Worm (Caenorhabditis elegans) whole organism, late embryonic: ENCODE results near the gene F31F4.11.

Experiments used
- C38D4.7 ChIP-seq: fragments of 200-800 bp; sonication (Bioruptor generic); optimal IDR thresholded peaks from 2 replicates; lab custom pipeline; 2018; ENCODE audit warnings: mild to moderate bottlenecking, missing genetic modification characterization, moderate library complexity, missing compliant biosample characterization
- K02D7.2 ChIP-seq: sonication (generic microtip); optimal IDR thresholded peaks from 2 replicates; lab custom pipeline; 2017; ENCODE audit warnings: mild to moderate bottlenecking, missing genetic modification characterization, missing compliant biosample characterization
- K09A11.1 ChIP-seq: sonication (generic microtip); optimal IDR thresholded peaks from 2 replicates; lab custom pipeline; 2017; ENCODE audit warnings: antibody characterized with exemption, mild to moderate bottlenecking, missing genetic modification characterization, missing compliant biosample characterization; ENCODE audit not compliant: insufficient read depth
- T23F11.4 ChIP-seq: fragments of 200-800 bp; sonication (Bioruptor generic); optimal IDR thresholded peaks from 2 replicates; lab custom pipeline; 2018; ENCODE audit warnings: mild to moderate bottlenecking, missing genetic modification characterization, missing compliant biosample characterization
- Y22D7AL.16 ChIP-seq: sonication (generic microtip); optimal IDR thresholded peaks from 2 replicates; lab custom pipeline; 2016; ENCODE audit warnings: missing genetic modification characterization, missing compliant biosample characterization
- ceh-18 ChIP-seq: sonication (generic microtip); optimal IDR thresholded peaks from 2 replicates; lab custom pipeline; 2016; ENCODE audit warnings: missing genetic modification characterization, missing compliant biosample characterization
- ceh-2 ChIP-seq: sonication (generic microtip); optimal IDR thresholded peaks from 2 replicates; lab custom pipeline; 2016; ENCODE audit warnings: missing genotype, missing genetic modification characterization, missing compliant biosample characterization
- ceh-24 ChIP-seq: sonication (generic microtip); optimal IDR thresholded peaks from 2 replicates; lab custom pipeline; 2016; ENCODE audit warnings: mild to moderate bottlenecking, missing genetic modification characterization, missing compliant biosample characterization
- ceh-31 ChIP-seq: sonication (generic microtip); optimal IDR thresholded peaks from 2 replicates; lab custom pipeline; 2016; ENCODE audit warnings: missing genetic modification characterization, missing compliant biosample characterization
- ceh-45 ChIP-seq: fragments of 200-800 bp; sonication (Bioruptor generic); IDR thresholded peaks from 2 replicates; pipeline ENCODE4 v1.3.6; 2022; ENCODE audit warnings: missing genetic modification reagents, missing genetic modification characterization, missing compliant biosample characterization
- ceh-48 ChIP-seq: sonication (generic microtip); optimal IDR thresholded peaks from 2 replicates; lab custom pipeline; 2016; ENCODE audit warnings: missing genetic modification characterization, inconsistent platforms, missing compliant biosample characterization
- ceh-9 ChIP-seq: sonication (generic microtip); optimal IDR thresholded peaks from 2 replicates; lab custom pipeline; 2016; ENCODE audit warnings: mild to moderate bottlenecking, missing genetic modification characterization, inconsistent platforms, missing compliant biosample characterization
- dmd-4 ChIP-seq: sonication (generic microtip); optimal IDR thresholded peaks from 2 replicates; lab custom pipeline; 2016; ENCODE audit warnings: borderline replicate concordance, missing genetic modification characterization, missing compliant biosample characterization
- dve-1 ChIP-seq: sonication (generic microtip); optimal IDR thresholded peaks from 2 replicates; lab custom pipeline; 2017; ENCODE audit warnings: antibody characterized with exemption, mild to moderate bottlenecking, missing genetic modification characterization, missing compliant biosample characterization
- eyg-1 ChIP-seq: sonication (generic microtip); optimal IDR thresholded peaks from 2 replicates; lab custom pipeline; 2016; ENCODE audit warnings: missing genotype, missing genetic modification characterization, missing compliant biosample characterization
- fax-1 ChIP-seq: sonication (generic microtip); optimal IDR thresholded peaks from 2 replicates; lab custom pipeline; 2016; ENCODE audit warnings: missing genotype, missing genetic modification characterization, missing compliant biosample characterization
- fkh-6 ChIP-seq: sonication (generic microtip); optimal IDR thresholded peaks from 2 replicates; lab custom pipeline; 2016; ENCODE audit warnings: missing genetic modification characterization, missing compliant biosample characterization
- hlh-13 ChIP-seq: fragments of 200-800 bp; sonication (Bioruptor generic); optimal IDR thresholded peaks from 2 replicates; lab custom pipeline; 2018; ENCODE audit warnings: mild to moderate bottlenecking, missing genetic modification characterization, missing compliant biosample characterization
- hlh-15 ChIP-seq: sonication (generic microtip); optimal IDR thresholded peaks from 2 replicates; lab custom pipeline; 2016; ENCODE audit warnings: missing genetic modification characterization, missing compliant biosample characterization
- hlh-30 ChIP-seq: sonication (generic microtip); optimal IDR thresholded peaks from 2 replicates; lab custom pipeline; 2017; ENCODE audit warnings: antibody characterized with exemption, missing genetic modification characterization, missing compliant biosample characterization; ENCODE audit not compliant: insufficient read depth
- hlh-6 ChIP-seq: sonication (generic microtip); optimal IDR thresholded peaks from 2 replicates; lab custom pipeline; 2016; ENCODE audit warnings: missing genotype, missing genetic modification characterization, missing compliant biosample characterization
- hlh-8 ChIP-seq: sonication (generic microtip); optimal IDR thresholded peaks from 2 replicates; lab custom pipeline; 2016; ENCODE audit warnings: missing genotype, missing genetic modification characterization, missing compliant biosample characterization
- lin-11 ChIP-seq: fragments of 200-800 bp; sonication (Bioruptor generic); optimal IDR thresholded peaks from 2 replicates; lab custom pipeline; 2018; ENCODE audit warnings: mild to moderate bottlenecking, missing genetic modification characterization, missing compliant biosample characterization
- nhr-232 ChIP-seq: sonication (generic microtip); optimal IDR thresholded peaks from 2 replicates; lab custom pipeline; 2016; ENCODE audit warnings: missing genetic modification characterization, missing compliant biosample characterization
- pag-3 ChIP-seq: sonication (generic microtip); optimal IDR thresholded peaks from 2 replicates; lab custom pipeline; 2016; ENCODE audit warnings: missing compliant biosample characterization, missing genetic modification characterization, borderline replicate concordance
- pax-1 ChIP-seq: fragments of 150-350 bp; optimal IDR thresholded peaks from 2 replicates; lab custom pipeline; 2014; ENCODE audit warnings: missing biosample characterization, missing genetic modification characterization
- pha-4 ChIP-seq: fragments of 150-350 bp; optimal IDR thresholded peaks from 2 replicates; lab custom pipeline; 2018; ENCODE audit warnings: missing biosample characterization, missing genetic modification reagents, missing genetic modification characterization
- pqm-1 ChIP-seq: sonication (generic microtip); optimal IDR thresholded peaks from 2 replicates; lab custom pipeline; 2016; ENCODE audit warnings: missing genetic modification characterization, missing compliant biosample characterization
- ref-2 ChIP-seq: sonication (generic microtip); optimal IDR thresholded peaks from 2 replicates; lab custom pipeline; 2016; ENCODE audit warnings: missing genetic modification characterization, missing compliant biosample characterization
- sdc-2 ChIP-seq: sonication (generic microtip); optimal IDR thresholded peaks from 2 replicates; lab custom pipeline; 2016; ENCODE audit warnings: missing genotype, missing genetic modification characterization, missing compliant biosample characterization
- sox-2 ChIP-seq: fragments of 200-800 bp; sonication (Bioruptor generic); IDR thresholded peaks from 2 replicates; pipeline ENCODE4 v1.3.6; 2022; ENCODE audit warnings: missing genetic modification reagents, missing genetic modification characterization, missing compliant biosample characterization
- tbx-2 ChIP-seq: sonication (generic microtip); optimal IDR thresholded peaks from 2 replicates; lab custom pipeline; 2016; ENCODE audit warnings: missing genetic modification characterization, missing compliant biosample characterization
- tbx-7 ChIP-seq: sonication (generic microtip); optimal IDR thresholded peaks from 2 replicates; lab custom pipeline; 2016; ENCODE audit warnings: missing genotype, missing genetic modification characterization, missing compliant biosample characterization
- ttx-3 ChIP-seq: sonication (generic microtip); optimal IDR thresholded peaks from 2 replicates; lab custom pipeline; 2016; ENCODE audit warnings: missing genetic modification reagents, missing genetic modification characterization, missing compliant biosample characterization
- unc-3 ChIP-seq, 2 experiments: fragments of 200-800 bp in 1 of 2; sonication (Bioruptor generic) in 1 of 2; sonication (generic microtip) in 1 of 2; conservative IDR thresholded peaks in 1 of 2; optimal IDR thresholded peaks in 1 of 2; 2 replicates each; pipeline versions ENCODE4 v1.3.6 to Lab custom; 2016 to 2022; ENCODE audit warnings: missing compliant biosample characterization in 2 of 2, missing genetic modification characterization in 2 of 2, missing genetic modification reagents in 1 of 2
- unc-42 ChIP-seq: sonication (generic microtip); optimal IDR thresholded peaks from 2 replicates; lab custom pipeline; 2016; ENCODE audit warnings: missing genotype, missing genetic modification characterization, missing compliant biosample characterization
- unc-55 ChIP-seq: sonication (generic microtip); optimal IDR thresholded peaks from 2 replicates; lab custom pipeline; 2017; ENCODE audit warnings: missing biosample characterization, missing genetic modification reagents, missing genetic modification characterization
- ztf-16 ChIP-seq: sonication (generic microtip); optimal IDR thresholded peaks from 2 replicates; lab custom pipeline; 2017; ENCODE audit warnings: missing genetic modification characterization, missing compliant biosample characterization

F31F4.11 gene

ce11 chrV:655823-656222, 8.4 kb downstream of the F31F4.11 start, which contains the start of gene srh-245:
TSS of gene srh-245 (minus strand) at chrV:655923.
- TF ChIP-seq sdc-2 (no peak), hlh-6 (tag; lab: Kevin White, UChicago) (no peak), Y22D7AL.16 (tag; lab: Kevin White, UChicago) (no peak), ceh-18 (tag; lab: Kevin White, UChicago) (no peak), pqm-1 (tag; lab: Kevin White, UChicago) (no peak)
- TF ChIP-seq, all 69 proteins: peak for 0

ce11 chrV:654402-654801, 9.8 kb downstream of the F31F4.11 start, which contains the start of gene srj-6:
TSS of gene srj-6 (minus strand) at chrV:654502.
- no peak for TF ChIP-seq hlh-13
- TF ChIP-seq fax-1 (tag; lab: Kevin White, UChicago), result no peak
- TF ChIP-seq unc-3 (GFP tag; conservative IDR thresholded peaks at IDR 0.05; lab: Robert Waterston, UW), result no peak
- no peak for TF ChIP-seq unc-3 (tag; optimal IDR thresholded peaks at IDR 0.05; lab: Kevin White, UChicago)
- no peak for TF ChIP-seq ceh-24 (tag; lab: Kevin White, UChicago)
- TF ChIP-seq pha-4, result no peak
- no peak for TF ChIP-seq dve-1 (tag; lab: Kevin White, UChicago)
- no peak for TF ChIP-seq fkh-6 (tag; lab: Kevin White, UChicago)
- TF ChIP-seq hlh-8 (tag; lab: Kevin White, UChicago), result no peak
- TF ChIP-seq T23F11.4 (GFP tag; lab: Kevin White, UChicago), result no peak
- TF ChIP-seq hlh-15 (tag; lab: Kevin White, UChicago), result no peak
- no peak for TF ChIP-seq eyg-1
- TF ChIP-seq tbx-7 (tag; lab: Kevin White, UChicago), result no peak
- no peak for TF ChIP-seq unc-55 (GFP tag; lab: Kevin White, UChicago)
- TF ChIP-seq ref-2 (tag; lab: Kevin White, UChicago), result no peak
- no peak for TF ChIP-seq ceh-31 (tag; lab: Kevin White, UChicago)
- TF ChIP-seq ceh-48 (tag; lab: Kevin White, UChicago), result no peak

ce11 chrV:652940-653339, 11.3 kb downstream of the F31F4.11 start, which contains the start of gene srj-5:
TSS of gene srj-5 (minus strand) at chrV:653040.
- no peak for TF ChIP-seq K02D7.2 (tag; lab: Kevin White, UChicago)
- no peak for TF ChIP-seq dmd-4 (tag; lab: Kevin White, UChicago)
- TF ChIP-seq ceh-9, result no peak
- TF ChIP-seq pax-1 (tag; lab: Kevin White, UChicago), result no peak
- no peak for TF ChIP-seq hlh-6 (tag; lab: Kevin White, UChicago)
- no peak for TF ChIP-seq sox-2 (GFP tag; lab: Robert Waterston, UW)
- no peak for TF ChIP-seq pha-4
- no peak for TF ChIP-seq ceh-45 (GFP tag; lab: Robert Waterston, UW)
- no peak for TF ChIP-seq tbx-2 (tag; lab: Kevin White, UChicago)
- no peak for TF ChIP-seq lin-11
- TF ChIP-seq hlh-13, result no peak

ce11 chrV:646888-647287, 17.3 kb downstream of the F31F4.11 start, which contains the start of gene ugt-42:
TSS of gene ugt-42 (plus strand) at chrV:647188.
- no peak for TF ChIP-seq K09A11.1 (tag; lab: Kevin White, UChicago)
- TF ChIP-seq dve-1 (tag; lab: Kevin White, UChicago), result no peak
- TF ChIP-seq T23F11.4 (GFP tag; lab: Kevin White, UChicago), result no peak
- TF ChIP-seq ceh-2 (tag; lab: Kevin White, UChicago), result no peak
- no peak for TF ChIP-seq C38D4.7 (GFP tag; lab: Kevin White, UChicago)
- no peak for TF ChIP-seq hlh-30 (tag; lab: Kevin White, UChicago)
- no peak for TF ChIP-seq nhr-232 (tag; lab: Kevin White, UChicago)
- TF ChIP-seq ttx-3 (tag; lab: Kevin White, UChicago), result no peak
- no peak for TF ChIP-seq unc-3 (GFP tag; conservative IDR thresholded peaks at IDR 0.05; lab: Robert Waterston, UW)
- TF ChIP-seq unc-3 (tag; optimal IDR thresholded peaks at IDR 0.05; lab: Kevin White, UChicago), result no peak
- no peak for TF ChIP-seq ztf-16 (tag; lab: Kevin White, UChicago)
- no peak for TF ChIP-seq sox-2 (GFP tag; lab: Robert Waterston, UW)
- no peak for TF ChIP-seq pax-1 (tag; lab: Kevin White, UChicago)
- TF ChIP-seq pag-3 (tag; lab: Kevin White, UChicago), result no peak
- TF ChIP-seq unc-42, result no peak
